Fruit fly (Drosophila melanogaster) whole organism, embryonic: ENCODE measurements around the gene bark.

Source experiments
- Bteb2 ChIP-seq: fragments of 200-800 bp; sonication (Bioruptor generic); optimal IDR thresholded peaks from 2 replicates; lab custom pipeline; 2016; ENCODE audit warnings: missing biosample characterization, missing genetic modification characterization
- CG10565 ChIP-seq: fragments of 200-800 bp; sonication (Bioruptor generic); optimal IDR thresholded peaks from 3 replicates; lab custom pipeline; 2016; ENCODE audit warnings: missing biosample characterization, mild to moderate bottlenecking, missing genetic modification characterization
- CG11247 ChIP-seq: fragments of 200-800 bp; sonication (Bioruptor generic); IDR thresholded peaks from 2 replicates; pipeline ENCODE4 v1.3.6; 2022; ENCODE audit warnings: missing biosample characterization, missing genetic modification characterization
- CG15514 ChIP-seq: fragments of 200-800 bp; sonication (Bioruptor generic); optimal IDR thresholded peaks from 3 replicates; lab custom pipeline; 2017; ENCODE audit warnings: missing biosample characterization, missing genetic modification characterization, mild to moderate bottlenecking, moderate library complexity, missing genetic modification reagents
- CG1603 ChIP-seq: fragments of 200-800 bp; sonication (Bioruptor generic); optimal IDR thresholded peaks from 2 replicates; lab custom pipeline; 2019; ENCODE audit warnings: missing biosample characterization, mild to moderate bottlenecking, missing genetic modification characterization, moderate library complexity
- CG16813 ChIP-seq: fragments of 200-800 bp; sonication (Bioruptor generic); IDR thresholded peaks from 3 replicates; pipeline ENCODE4 v1.3.6; 2022; ENCODE audit warnings: missing biosample characterization, missing genetic modification characterization; ENCODE audit not compliant: partially characterized antibody
- CG31441 ChIP-seq: fragments of 200-800 bp; sonication (Bioruptor generic); IDR thresholded peaks from 2 replicates; pipeline ENCODE4 v1.3.6; 2022; ENCODE audit warnings: missing biosample characterization, missing genetic modification characterization
- CG33557 ChIP-seq: fragments of 200-800 bp; sonication (Bioruptor generic); optimal IDR thresholded peaks from 2 replicates; lab custom pipeline; 2019; ENCODE audit warnings: missing biosample characterization, mild to moderate bottlenecking, missing genetic modification characterization, moderate library complexity
- CG3838 ChIP-seq: fragments of 200-800 bp; sonication (Bioruptor generic); optimal IDR thresholded peaks from 3 replicates; lab custom pipeline; 2016; ENCODE audit warnings: missing biosample characterization, missing genetic modification characterization
- CG3995 ChIP-seq: fragments of 200-800 bp; sonication (Bioruptor generic); optimal IDR thresholded peaks from 3 replicates; lab custom pipeline; 2016; ENCODE audit warnings: missing biosample characterization, missing genetic modification characterization
- CG5180 ChIP-seq: fragments of 200-800 bp; sonication (Bioruptor generic); optimal IDR thresholded peaks from 3 replicates; lab custom pipeline; 2017; ENCODE audit warnings: missing biosample characterization, missing genetic modification characterization, mild to moderate bottlenecking, moderate library complexity, missing genetic modification reagents
- CrebB ChIP-seq: fragments of 200-800 bp; sonication (Bioruptor generic); optimal IDR thresholded peaks from 3 replicates; lab custom pipeline; 2018; ENCODE audit warnings: missing biosample characterization, mild to moderate bottlenecking, missing genetic modification characterization
- Dbx ChIP-seq: fragments of 200-800 bp; sonication (Bioruptor generic); IDR thresholded peaks from 3 replicates; pipeline ENCODE4 v1.3.6; 2022; ENCODE audit warnings: missing biosample characterization, missing genetic modification characterization
- HLH54F ChIP-seq: fragments of 200-800 bp; sonication (Bioruptor generic); optimal IDR thresholded peaks from 3 replicates; lab custom pipeline; 2016; ENCODE audit warnings: missing biosample characterization, missing genetic modification characterization
- HLHmδ ChIP-seq: fragments of 200-800 bp; sonication (Bioruptor generic); optimal IDR thresholded peaks from 2 replicates; lab custom pipeline; 2018; ENCODE audit warnings: missing biosample characterization, mild to moderate bottlenecking, missing genetic modification characterization, moderate library complexity
- Hand ChIP-seq: fragments of 200-800 bp; sonication (Bioruptor generic); optimal IDR thresholded peaks from 2 replicates; lab custom pipeline; 2017; ENCODE audit warnings: mild to moderate bottlenecking, missing biosample characterization, missing genetic modification reagents, missing genetic modification characterization
- HmgD ChIP-seq: fragments of 200-800 bp; sonication (Bioruptor generic); optimal IDR thresholded peaks from 3 replicates; lab custom pipeline; 2016; ENCODE audit warnings: missing biosample characterization, missing genetic modification characterization
- HmgZ ChIP-seq: fragments of 200-800 bp; sonication (Bioruptor generic); optimal IDR thresholded peaks from 2 replicates; lab custom pipeline; 2018; ENCODE audit warnings: missing biosample characterization, mild to moderate bottlenecking, missing genetic modification characterization
- Hr3 ChIP-seq: fragments of 200-800 bp; sonication (Bioruptor generic); optimal IDR thresholded peaks from 3 replicates; lab custom pipeline; 2016; ENCODE audit warnings: missing biosample characterization, missing genetic modification characterization
- Lpt ChIP-seq: fragments of >200 bp; optimal IDR thresholded peaks from 2 replicates; lab custom pipeline; 2018; ENCODE audit warnings: missing biosample characterization, missing genetic modification characterization
- MESR4 ChIP-seq: fragments of 200-800 bp; sonication (Bioruptor generic); optimal IDR thresholded peaks from 2 replicates; lab custom pipeline; 2018; ENCODE audit warnings: missing biosample characterization, mild to moderate bottlenecking, missing genetic modification characterization, moderate library complexity
- Oaz ChIP-seq: fragments of 200-800 bp; sonication (Bioruptor generic); IDR thresholded peaks from 2 replicates; pipeline ENCODE4 v1.3.6; 2022; ENCODE audit warnings: missing biosample characterization, missing genetic modification characterization
- Oli ChIP-seq: fragments of 200-800 bp; sonication (Bioruptor generic); optimal IDR thresholded peaks from 2 replicates; lab custom pipeline; 2018; ENCODE audit warnings: missing biosample characterization, mild to moderate bottlenecking, missing genetic modification characterization, moderate library complexity
- Rx ChIP-seq: fragments of 200-800 bp; sonication (Bioruptor generic); IDR thresholded peaks from 2 replicates; pipeline ENCODE4 v1.3.6; 2022; ENCODE audit warnings: missing biosample characterization, missing genetic modification characterization
- Sox102F ChIP-seq: fragments of 200-800 bp; sonication (Bioruptor generic); optimal IDR thresholded peaks from 2 replicates; lab custom pipeline; 2018; ENCODE audit warnings: missing biosample characterization, mild to moderate bottlenecking, missing genetic modification characterization, moderate library complexity
- Taf1 ChIP-seq: fragments of 200-800 bp; sonication (Bioruptor generic); IDR thresholded peaks from 2 replicates; pipeline ENCODE4 v1.3.6; 2022; ENCODE audit warnings: missing biosample characterization, missing genetic modification characterization
- Tbp ChIP-seq: fragments of >200 bp; optimal IDR thresholded peaks from 2 replicates; lab custom pipeline; 2018; ENCODE audit warnings: missing biosample characterization, missing genetic modification characterization
- YL-1 ChIP-seq: fragments of 200-800 bp; sonication (Bioruptor generic); optimal IDR thresholded peaks from 3 replicates; lab custom pipeline; 2017; ENCODE audit warnings: missing biosample characterization, mild to moderate bottlenecking, missing genetic modification characterization
- chm ChIP-seq: fragments of 200-800 bp; sonication (Bioruptor generic); IDR thresholded peaks from 2 replicates; pipeline ENCODE4 v1.3.6; 2022; ENCODE audit warnings: missing biosample characterization, missing genetic modification characterization
- ci ChIP-seq: fragments of 200-800 bp; sonication (Bioruptor generic); IDR thresholded peaks from 3 replicates; pipeline ENCODE4 v1.3.6; 2022; ENCODE audit warnings: missing biosample characterization, missing genetic modification characterization
- crc ChIP-seq: fragments of 200-800 bp; sonication (Bioruptor generic); optimal IDR thresholded peaks from 2 replicates; lab custom pipeline; 2016; ENCODE audit warnings: missing biosample characterization, missing genetic modification characterization
- croc ChIP-seq: fragments of 200-800 bp; sonication (Bioruptor generic); conservative IDR thresholded peaks from 3 replicates; pipeline ENCODE4 v1.3.6; 2022; ENCODE audit warnings: missing biosample characterization, missing genetic modification characterization
- fu2 ChIP-seq: fragments of 200-800 bp; sonication (Bioruptor generic); optimal IDR thresholded peaks from 2 replicates; lab custom pipeline; 2016; ENCODE audit warnings: missing biosample characterization, missing genetic modification characterization
- gro ChIP-seq: fragments of 200-800 bp; sonication (Bioruptor generic); optimal IDR thresholded peaks from 2 replicates; lab custom pipeline; 2016; ENCODE audit warnings: missing biosample characterization, missing genetic modification characterization
- ind ChIP-seq: fragments of 200-800 bp; sonication (Bioruptor generic); optimal IDR thresholded peaks from 3 replicates; lab custom pipeline; 2016; ENCODE audit warnings: missing biosample characterization, missing genetic modification characterization
- insv ChIP-seq, 2 experiments: fragments of 200-800 bp; sonication (Bioruptor generic); optimal IDR thresholded peaks; 3 replicates each; lab custom pipeline; 2016 to 2018; ENCODE audit warnings: missing biosample characterization in 2 of 2, missing genetic modification characterization in 2 of 2
- inv ChIP-seq: fragments of 200-800 bp; sonication (Bioruptor generic); IDR thresholded peaks from 2 replicates; pipeline ENCODE4 v1.3.6; 2022; ENCODE audit warnings: missing biosample characterization, missing genetic modification characterization; ENCODE audit not compliant: partially characterized antibody
- lab ChIP-seq: fragments of 200-800 bp; sonication (Bioruptor generic); optimal IDR thresholded peaks from 3 replicates; lab custom pipeline; 2017; ENCODE audit warnings: missing biosample characterization, missing genetic modification characterization, mild to moderate bottlenecking, moderate library complexity, missing genetic modification reagents
- mld ChIP-seq: fragments of 200-800 bp; sonication (Bioruptor generic); IDR thresholded peaks from 3 replicates; pipeline ENCODE4 v1.3.6; 2022; ENCODE audit warnings: missing biosample characterization, missing genetic modification characterization; ENCODE audit not compliant: partially characterized antibody
- nerfin-1 ChIP-seq: fragments of 200-800 bp; sonication (Bioruptor generic); optimal IDR thresholded peaks from 3 replicates; lab custom pipeline; 2019; ENCODE audit warnings: missing biosample characterization, mild to moderate bottlenecking, missing genetic modification characterization, moderate library complexity
- pfk ChIP-seq: fragments of 200-800 bp; sonication (Bioruptor generic); optimal IDR thresholded peaks from 2 replicates; lab custom pipeline; 2018; ENCODE audit warnings: missing biosample characterization, mild to moderate bottlenecking, missing genetic modification characterization, moderate library complexity
- pzg ChIP-seq: fragments of 200-800 bp; sonication (Bioruptor generic); optimal IDR thresholded peaks from 3 replicates; lab custom pipeline; 2018; ENCODE audit warnings: missing biosample characterization, mild to moderate bottlenecking, missing genetic modification characterization, moderate library complexity
- seq ChIP-seq: fragments of 200-800 bp; sonication (Bioruptor generic); IDR thresholded peaks from 2 replicates; pipeline ENCODE4 v1.3.6; 2022; ENCODE audit warnings: missing biosample characterization, missing genetic modification characterization
- shn ChIP-seq: fragments of 200-800 bp; sonication (Bioruptor generic); optimal IDR thresholded peaks from 3 replicates; lab custom pipeline; 2016; ENCODE audit warnings: missing biosample characterization, missing genetic modification characterization
- sr ChIP-seq: fragments of 200-800 bp; sonication (Bioruptor generic); IDR thresholded peaks from 3 replicates; pipeline ENCODE4 v1.3.6; 2022; ENCODE audit warnings: missing biosample characterization, missing genetic modification characterization
- tio ChIP-seq: fragments of 200-800 bp; sonication (Bioruptor generic); optimal IDR thresholded peaks from 2 replicates; lab custom pipeline; 2017; ENCODE audit warnings: missing biosample characterization, missing genetic modification characterization, inconsistent platforms
- twi ChIP-seq: fragments of 200-800 bp; optimal IDR thresholded peaks from 2 replicates; lab custom pipeline; 2019; ENCODE audit warnings: missing biosample characterization, mild to moderate bottlenecking, missing genetic modification characterization, moderate library complexity
- vnd ChIP-seq: fragments of 200-800 bp; sonication (Bioruptor generic); IDR thresholded peaks from 3 replicates; pipeline ENCODE4 v1.3.6; 2022; ENCODE audit warnings: missing biosample characterization, missing genetic modification characterization; ENCODE audit not compliant: partially characterized antibody
- zen2 ChIP-seq: fragments of 200-800 bp; sonication (Bioruptor generic); IDR thresholded peaks from 3 replicates; pipeline ENCODE4 v1.3.6; 2022; ENCODE audit warnings: missing biosample characterization, missing genetic modification characterization; ENCODE audit not compliant: partially characterized antibody

Gene bark

dm6 chr2L:3803466-3804143 lies 16.6 kb downstream of the bark start, which contains the start of gene Reph (continued):
- TF ChIP-seq HLH54F (GFP tag; lab: Kevin White, UChicago) (no peak), CG10565 (GFP tag; lab: Kevin White, UChicago) (no peak), YL-1 (GFP tag; lab: Kevin White, UChicago) (peak; percentile 17), CG1603 (tag; lab: Kevin White, UChicago) (peak; percentile 20), Oli (no peak), Lpt (no peak), croc (GFP tag; lab: Robert Waterston, UW) (no peak), chm (GFP tag; lab: Robert Waterston, UW) (peak; percentile 64), ci (peak; percentile 68; the same call in 2 of the 3 replicates), fu2 (GFP tag; lab: Kevin White, UChicago) (peak; percentile 20), HmgD (peak; percentile 13), CrebB (tag; lab: Kevin White, UChicago) (peak; percentile 49), Hr3 (GFP tag; lab: Kevin White, UChicago) (no peak), CG11247 (GFP tag; lab: Robert Waterston, UW) (peak; percentile 25; the same call in 1 of the 2 replicates), CG31441 (GFP tag; lab: Robert Waterston, UW) (no peak), pzg (GFP tag; lab: Kevin White, UChicago) (peak; percentile 13), HmgZ (tag; lab: Kevin White, UChicago) (peak; percentile 83), lab (GFP tag; lab: Kevin White, UChicago) (peak; percentile 69), zen2 (GFP tag; lab: Robert Waterston, UW) (no peak), Tbp (GFP tag; lab: Kevin White, UChicago) (no peak), gro (GFP tag; lab: Kevin White, UChicago) (peak; percentile 1), CG33557 (GFP tag; lab: Kevin White, UChicago) (peak; percentile 12), vnd (no peak), ind (no peak), twi (tag; lab: Kevin White, UChicago) (no peak), crc (GFP tag; lab: Kevin White, UChicago) (no peak), insv (GFP tag; optimal IDR thresholded peaks at IDR 0.05; lab: Kevin White, UChicago) (no peak), sr (GFP tag; lab: Robert Waterston, UW) (peak; percentile 52; the same call in 1 of the 3 replicates), Bteb2 (GFP tag; lab: Kevin White, UChicago) (no peak), Taf1 (GFP tag; lab: Robert Waterston, UW) (no peak), shn (GFP tag; lab: Kevin White, UChicago) (no peak), pfk (GFP tag; lab: Kevin White, UChicago) (peak; percentile 45), nerfin-1 (tag; lab: Kevin White, UChicago) (peak; percentile 27), Hand (GFP tag; lab: Kevin White, UChicago) (peak; percentile 32), mld (GFP tag; lab: Robert Waterston, UW) (no peak), Dbx (GFP tag; lab: Robert Waterston, UW) (peak; percentile 51; the same call in 1 of the 3 replicates), Oaz (GFP tag; lab: Robert Waterston, UW) (peak; percentile 13; the same call in 1 of the 2 replicates), CG3995 (peak; percentile 33), CG5180 (GFP tag; lab: Kevin White, UChicago) (no peak), CG3838 (GFP tag; lab: Kevin White, UChicago) (no peak), seq (GFP tag; lab: Robert Waterston, UW) (0 out of 2 replicates have a peak, but pooled peaks have one; percentile 42), MESR4 (GFP tag; lab: Kevin White, UChicago) (no peak), inv (GFP tag; lab: Robert Waterston, UW) (no peak), HLHmδ (peak; percentile 61), CG16813 (GFP tag; lab: Robert Waterston, UW) (no peak), CG15514 (GFP tag; lab: Kevin White, UChicago) (peak; percentile 50), tio (GFP tag; lab: Kevin White, UChicago) (no peak), Rx (GFP tag; lab: Robert Waterston, UW) (0 out of 2 replicates have a peak, but pooled peaks have one; percentile 27), Sox102F (GFP tag; lab: Kevin White, UChicago) (no peak)
